Fruit fly (Drosophila melanogaster): ENCODE results near the gene Gbeta13F.
A peak's percentile ranks its signal among the peaks of the same experiment; 100 is the strongest.

Gbeta13F gene

dm6 chrX:15818608-15819184 is 41.2 kb upstream of the Gbeta13F start (continued):
- TF ChIP-seq CG4854 (GFP tag; optimal IDR thresholded peaks at IDR 0.05) (no peak), maf-S (GFP tag; optimal IDR thresholded peaks at IDR 0.05) (no peak), MBD-R2 (GFP tag; IDR thresholded peaks at IDR 0.05) (no peak), CG16779 (GFP tag; IDR thresholded peaks at IDR 0.05) (no peak), CG12942 (GFP tag; optimal IDR thresholded peaks at IDR 0.05) (no peak), seq (GFP tag; IDR thresholded peaks at IDR 0.05) (peak; percentile 56; the same call in 1 of the 2 replicates), ranshi (GFP tag; IDR thresholded peaks at IDR 0.05) (no peak), cwo (GFP tag; optimal IDR thresholded peaks at IDR 0.05) (no peak), CG32772 (GFP tag; IDR thresholded peaks at IDR 0.05) (no peak), ap (GFP tag; IDR thresholded peaks at IDR 0.05) (0 out of 2 replicates have a peak, but pooled peaks have one; percentile 21), CG12744 (GFP tag; optimal IDR thresholded peaks at IDR 0.05) (no peak), disco-r (GFP tag; optimal IDR thresholded peaks at IDR 0.05) (no peak), CG3838 (GFP tag; optimal IDR thresholded peaks at IDR 0.05) (no peak), ham (GFP tag; IDR thresholded peaks at IDR 0.05) (no peak), CG14441 (GFP tag; IDR thresholded peaks at IDR 0.05) (0 out of 2 replicates have a peak, but pooled peaks have one; percentile 6), CG12299 (tag; optimal IDR thresholded peaks at IDR 0.05) (no peak), BEAF-32 (GFP tag; optimal IDR thresholded peaks at IDR 0.05) (no peak), row (GFP tag; IDR thresholded peaks at IDR 0.05) (peak; percentile 84), dan (GFP tag; IDR thresholded peaks at IDR 0.05) (no peak), C15 (GFP tag; IDR thresholded peaks at IDR 0.05) (no peak), onecut (GFP tag; IDR thresholded peaks at IDR 0.05) (no peak), stc (GFP tag; IDR thresholded peaks at IDR 0.05) (peak; percentile 53; the same call in 1 of the 2 replicates), HLH54F (GFP tag; optimal IDR thresholded peaks at IDR 0.05) (peak; percentile 1), pzg (GFP tag; optimal IDR thresholded peaks at IDR 0.05) (no peak), D19A (tag; optimal IDR thresholded peaks at IDR 0.05) (peak; percentile 39), Chrac-16 (GFP tag; optimal IDR thresholded peaks at IDR 0.05) (peak; percentile 26), chif (GFP tag; optimal IDR thresholded peaks at IDR 0.05) (peak in 1 of 2 experiments; percentile 22), NfI (GFP tag; optimal IDR thresholded peaks at IDR 0.05) (no peak), zen (tag; optimal IDR thresholded peaks at IDR 0.05) (no peak), Jarid2 (GFP tag; optimal IDR thresholded peaks at IDR 0.05) (no peak), CG3726 (GFP tag; IDR thresholded peaks at IDR 0.05) (no peak), CG15073 (GFP tag; optimal IDR thresholded peaks at IDR 0.05) (no peak), Ada2b (GFP tag; IDR thresholded peaks at IDR 0.05) (peak; percentile 39; the same call in 1 of the 2 replicates), hkb (optimal IDR thresholded peaks at IDR 0.05) (no peak), hkb (GFP tag; IDR thresholded peaks at IDR 0.05) (no peak), Atf3 (GFP tag; optimal IDR thresholded peaks at IDR 0.05) (no peak), CG9437 (GFP tag; optimal IDR thresholded peaks at IDR 0.05) (no peak), CoRest (tag; optimal IDR thresholded peaks at IDR 0.05) (no peak), CG8359 (GFP tag; optimal IDR thresholded peaks at IDR 0.05; ENCODE audit: borderline replicate concordance) (no peak), h (optimal IDR thresholded peaks at IDR 0.05) (no peak), cad (GFP tag; optimal IDR thresholded peaks at IDR 0.05) (no peak), B-H1 (GFP tag; IDR thresholded peaks at IDR 0.05) (no peak), CG10274 (GFP tag; optimal IDR thresholded peaks at IDR 0.05) (no peak), otp (GFP tag; IDR thresholded peaks at IDR 0.05) (no peak), Sox100B (GFP tag; optimal IDR thresholded peaks at IDR 0.05) (no peak), Rfx (GFP tag; IDR thresholded peaks at IDR 0.05) (peak; percentile 40; the same call in 1 of the 2 replicates), Fer1 (GFP tag; optimal IDR thresholded peaks at IDR 0.05) (peak; percentile 25), MTF-1 (GFP tag; optimal IDR thresholded peaks at IDR 0.05; ENCODE audit: borderline replicate concordance) (no peak), Drgx (GFP tag; IDR thresholded peaks at IDR 0.05) (no peak), org-1 (GFP tag; optimal IDR thresholded peaks at IDR 0.05) (no peak), lov (optimal IDR thresholded peaks at IDR 0.05) (no peak), lov (GFP tag; IDR thresholded peaks at IDR 0.05) (0 out of 3 replicates have a peak, but pooled peaks have one; percentile 37)

Data from whole organism, embryonic.